4 worm cellular contexts compared by ENCODE assay signal in genomic region chrV:9853801-9854200, ce11.
TF ChIP-seq lines count a peak whose summit lies in the region.

No protein-coding gene starts in this region.

TF ChIP-seq in whole organism, L1 larva, 84 proteins besides CTCF, POLR2A, EP300 and RAD21:
- TF ChIP-seq lin-35 (GFP tag; optimal IDR thresholded peaks at IDR 0.05; lab: Kevin White, UChicago) (peak in 1 of 2 experiments; percentile 4), sup-37 (GFP tag; optimal IDR thresholded peaks at IDR 0.05; lab: Kevin White, UChicago) (no peak), hlh-4 (tag; optimal IDR thresholded peaks at IDR 0.05; lab: Kevin White, UChicago) (no peak), aha-1 (tag; optimal IDR thresholded peaks at IDR 0.05; lab: Kevin White, UChicago) (no peak), nhr-47 (tag; optimal IDR thresholded peaks at IDR 0.05; lab: Kevin White, UChicago) (no peak), lin-14 (GFP tag; optimal IDR thresholded peaks at IDR 0.05; lab: Kevin White, UChicago) (peak; percentile 67), ceh-82 (tag; optimal IDR thresholded peaks at IDR 0.05; lab: Kevin White, UChicago) (peak in 1 of 3 experiments; percentile 19), mep-1 (tag; optimal IDR thresholded peaks at IDR 0.05; lab: Kevin White, UChicago) (peak; percentile 6), efl-1 (optimal IDR thresholded peaks at IDR 0.05; lab: Kevin White, UChicago) (peak in 1 of 2 experiments; percentile 1), efl-1 (GFP tag; optimal IDR thresholded peaks at IDR 0.05 in 1 of 2; lab: Kevin White, UChicago) (no peak), nhr-237 (tag; optimal IDR thresholded peaks at IDR 0.05; lab: Kevin White, UChicago) (no peak), lin-39 (tag; optimal IDR thresholded peaks at IDR 0.05; lab: Kevin White, UChicago) (no peak), lsy-2 (tag; optimal IDR thresholded peaks at IDR 0.05; lab: Kevin White, UChicago) (peak in 1 of 2 experiments; percentile 12), fkh-8 (tag; optimal IDR thresholded peaks at IDR 0.05; lab: Kevin White, UChicago) (no peak), sptf-1 (tag; optimal IDR thresholded peaks at IDR 0.05; lab: Kevin White, UChicago) (no peak), xbp-1 (tag; optimal IDR thresholded peaks at IDR 0.05; lab: Kevin White, UChicago) (no peak)

TF ChIP-seq in whole organism, L2 larva, 48 proteins besides CTCF, POLR2A, EP300 and RAD21:
- TF ChIP-seq nhr-129 (tag; optimal IDR thresholded peaks at IDR 0.05; lab: Kevin White, UChicago) = peak; percentile 5
- no peak for TF ChIP-seq ZK546.5 (tag; optimal IDR thresholded peaks at IDR 0.05; lab: Kevin White, UChicago)
- peak; percentile 47 for TF ChIP-seq unc-55 (GFP tag; optimal IDR thresholded peaks at IDR 0.05; lab: Kevin White, UChicago)
- no peak for TF ChIP-seq R02D3.7 (tag; optimal IDR thresholded peaks at IDR 0.05; lab: Kevin White, UChicago)
- no peak for TF ChIP-seq mbf-1 (tag; optimal IDR thresholded peaks at IDR 0.05; lab: Kevin White, UChicago)
- TF ChIP-seq lin-39 (tag; optimal IDR thresholded peaks at IDR 0.05; lab: Kevin White, UChicago) = no peak
- TF ChIP-seq alr-1 (tag; optimal IDR thresholded peaks at IDR 0.05; lab: Kevin White, UChicago) = no peak
- no peak for TF ChIP-seq nhr-237 (tag; optimal IDR thresholded peaks at IDR 0.05; lab: Kevin White, UChicago)
- no peak for TF ChIP-seq ztf-11 (tag; optimal IDR thresholded peaks at IDR 0.05; lab: Kevin White, UChicago)
- no peak for TF ChIP-seq nhr-77 (tag; optimal IDR thresholded peaks at IDR 0.05; lab: Kevin White, UChicago)
- no peak for TF ChIP-seq sma-3 (GFP tag; optimal IDR thresholded peaks at IDR 0.05; lab: Kevin White, UChicago)
- TF ChIP-seq C34F6.9 (tag; optimal IDR thresholded peaks at IDR 0.05; lab: Kevin White, UChicago) = peak; percentile 55
- TF ChIP-seq crh-2 (tag; optimal IDR thresholded peaks at IDR 0.05; lab: Kevin White, UChicago) = no peak
- no peak for TF ChIP-seq mab-5 (tag; optimal IDR thresholded peaks at IDR 0.05; lab: Kevin White, UChicago)

TF ChIP-seq in whole organism, L3 larva, 47 proteins besides CTCF, POLR2A, EP300 and RAD21:
- TF ChIP-seq lin-39 (tag; optimal IDR thresholded peaks at IDR 0.05; lab: Kevin White, UChicago) = peak; percentile 44
- no peak for TF ChIP-seq sea-2 (GFP tag; optimal IDR thresholded peaks at IDR 0.05; lab: Kevin White, UChicago)
- peak; percentile 10 for TF ChIP-seq hmg-11 (tag; optimal IDR thresholded peaks at IDR 0.05; lab: Kevin White, UChicago)
- TF ChIP-seq pqm-1 (tag; optimal IDR thresholded peaks at IDR 0.05; lab: Kevin White, UChicago) = no peak
- TF ChIP-seq unc-39 (tag; optimal IDR thresholded peaks at IDR 0.05; lab: Kevin White, UChicago) = no peak
- TF ChIP-seq ztf-4 (tag; optimal IDR thresholded peaks at IDR 0.05; lab: Kevin White, UChicago) = no peak
- no peak for TF ChIP-seq nhr-76 (tag; optimal IDR thresholded peaks at IDR 0.05; lab: Kevin White, UChicago)
- no peak for TF ChIP-seq fos-1 (tag; optimal IDR thresholded peaks at IDR 0.05; lab: Kevin White, UChicago)
- TF ChIP-seq nhr-43 (tag; optimal IDR thresholded peaks at IDR 0.05; lab: Kevin White, UChicago; ENCODE audit: poor library complexity, severe bottlenecking) = no peak
- TF ChIP-seq egl-5 (tag; optimal IDR thresholded peaks at IDR 0.05; lab: Kevin White, UChicago) = no peak
TF ChIP-seq in whole organism, L3 larva: peak in this region for 2.

TF ChIP-seq in whole organism, L4 larva, 104 proteins besides CTCF, POLR2A, EP300 and RAD21:
- TF ChIP-seq Y75B8A.6 (GFP tag; IDR thresholded peaks at IDR 0.05; lab: Robert Waterston, UW) (no peak), hlh-30 (tag; optimal IDR thresholded peaks at IDR 0.05; lab: Kevin White, UChicago; ENCODE audit: insufficient read depth) (peak; percentile 43), lsy-2 (tag; optimal IDR thresholded peaks at IDR 0.05; lab: Kevin White, UChicago) (peak in 1 of 2 experiments; percentile 32)

Comparison
In these comparisons a context has a peak if more than half of its experiments do, and no peak if none do; other contexts are left out.
1. Of the 29 proteins assayed by ChIP-seq in both whole organism, L4 larva and whole organism, L1 larva: peak only in whole organism, L4 larva: none; only in whole organism, L1 larva: mep-1; in both: none; in neither: 26; mixed calls (peak in some experiments, not most) for 2.